Fruit fly (Drosophila melanogaster) whole organism, embryonic: ENCODE measurements around the gene Hecw.

Experiments
- Atf6 ChIP-seq: fragments of 200-800 bp; sonication (Bioruptor generic); IDR thresholded peaks from 2 replicates; pipeline ENCODE4 v1.3.6; 2022; ENCODE audit warnings: missing biosample characterization, missing genetic modification characterization
- CG13123 ChIP-seq: fragments of 200-800 bp; sonication (Bioruptor generic); optimal IDR thresholded peaks from 2 replicates; lab custom pipeline; 2016; ENCODE audit warnings: missing biosample characterization, missing genetic modification characterization
- CG14965 ChIP-seq: fragments of 200-800 bp; sonication (Bioruptor generic); optimal IDR thresholded peaks from 2 replicates; lab custom pipeline; 2016; ENCODE audit warnings: missing biosample characterization, missing genetic modification characterization, borderline replicate concordance
- CG1603 ChIP-seq: fragments of 200-800 bp; sonication (Bioruptor generic); optimal IDR thresholded peaks from 2 replicates; lab custom pipeline; 2019; ENCODE audit warnings: missing biosample characterization, mild to moderate bottlenecking, missing genetic modification characterization, moderate library complexity
- CG17186 ChIP-seq: fragments of 200-800 bp; sonication (Bioruptor generic); optimal IDR thresholded peaks from 3 replicates; lab custom pipeline; 2017; ENCODE audit warnings: missing biosample characterization, missing genetic modification reagents, missing genetic modification characterization
- CG2116 ChIP-seq: fragments of 200-800 bp; sonication (Bioruptor generic); optimal IDR thresholded peaks from 3 replicates; lab custom pipeline; 2018; ENCODE audit warnings: missing biosample characterization, mild to moderate bottlenecking, missing genetic modification characterization
- CG31224 ChIP-seq: fragments of 200-800 bp; sonication (Bioruptor generic); IDR thresholded peaks from 2 replicates; pipeline ENCODE4 v1.3.6; 2022; ENCODE audit warnings: missing biosample characterization, missing genetic modification characterization
- CG34422 ChIP-seq: fragments of 200-800 bp; sonication (Bioruptor generic); IDR thresholded peaks from 3 replicates; pipeline ENCODE4 v1.3.6; 2022; ENCODE audit warnings: missing biosample characterization, missing genetic modification characterization
- CG3847 ChIP-seq: fragments of 200-800 bp; sonication (Bioruptor generic); IDR thresholded peaks from 2 replicates; pipeline ENCODE4 v1.3.6; 2022; ENCODE audit warnings: missing biosample characterization, missing genetic modification characterization
- CG4424 ChIP-seq: fragments of 200-800 bp; sonication (Bioruptor generic); optimal IDR thresholded peaks from 3 replicates; lab custom pipeline; 2016; ENCODE audit warnings: missing biosample characterization, missing genetic modification characterization
- CG5245 ChIP-seq: fragments of 200-800 bp; sonication (Bioruptor generic); optimal IDR thresholded peaks from 3 replicates; lab custom pipeline; 2016; ENCODE audit warnings: missing biosample characterization, missing genetic modification characterization
- CG6765 ChIP-seq: fragments of 200-800 bp; sonication (Bioruptor generic); optimal IDR thresholded peaks from 3 replicates; lab custom pipeline; 2017; ENCODE audit warnings: missing biosample characterization, mild to moderate bottlenecking, missing genetic modification characterization
- CG6791 ChIP-seq: fragments of 200-800 bp; sonication (Bioruptor generic); IDR thresholded peaks from 3 replicates; pipeline ENCODE4 v1.3.6; 2022; ENCODE audit warnings: missing biosample characterization, missing genetic modification characterization; ENCODE audit not compliant: partially characterized antibody
- CG6854 ChIP-seq: fragments of 200-800 bp; sonication (Bioruptor generic); optimal IDR thresholded peaks from 3 replicates; lab custom pipeline; 2017; ENCODE audit warnings: missing biosample characterization, mild to moderate bottlenecking, missing genetic modification characterization
- CG7987 ChIP-seq: fragments of 200-800 bp; sonication (Bioruptor generic); optimal IDR thresholded peaks from 2 replicates; lab custom pipeline; 2018; ENCODE audit warnings: missing biosample characterization, mild to moderate bottlenecking, missing genetic modification characterization, moderate library complexity
- CG8388 ChIP-seq: fragments of 200-800 bp; sonication (Bioruptor generic); optimal IDR thresholded peaks from 2 replicates; lab custom pipeline; 2019; ENCODE audit warnings: missing biosample characterization, mild to moderate bottlenecking, missing genetic modification characterization, moderate library complexity
- CTCF ChIP-seq: fragments of 200-800 bp; sonication (Bioruptor generic); optimal IDR thresholded peaks from 2 replicates; lab custom pipeline; 2017; ENCODE audit warnings: missing biosample characterization, mild to moderate bottlenecking, missing genetic modification characterization, moderate library complexity
- Deaf1 ChIP-seq: fragments of 200-800 bp; optimal IDR thresholded peaks from 3 replicates; lab custom pipeline; 2019; ENCODE audit warnings: missing biosample characterization, mild to moderate bottlenecking, missing genetic modification characterization, moderate library complexity
- Doc3 ChIP-seq: fragments of 200-800 bp; sonication (Bioruptor generic); IDR thresholded peaks from 3 replicates; pipeline ENCODE4 v1.3.6; 2022; ENCODE audit warnings: missing biosample characterization, missing genetic modification characterization; ENCODE audit not compliant: partially characterized antibody
- GATAe ChIP-seq: fragments of 200-800 bp; sonication (Bioruptor generic); conservative IDR thresholded peaks from 2 replicates; pipeline ENCODE4 v1.3.6; 2022; ENCODE audit warnings: missing biosample characterization, missing genetic modification characterization
- Hmx ChIP-seq: fragments of 200-800 bp; sonication (Bioruptor generic); optimal IDR thresholded peaks from 2 replicates; lab custom pipeline; 2016; ENCODE audit warnings: missing biosample characterization, missing genetic modification characterization
- MESR4 ChIP-seq: fragments of 200-800 bp; sonication (Bioruptor generic); optimal IDR thresholded peaks from 2 replicates; lab custom pipeline; 2018; ENCODE audit warnings: missing biosample characterization, mild to moderate bottlenecking, missing genetic modification characterization, moderate library complexity
- Myb ChIP-seq: fragments of 200-800 bp; sonication (Bioruptor generic); optimal IDR thresholded peaks from 2 replicates; lab custom pipeline; 2016; ENCODE audit warnings: missing biosample characterization, missing genetic modification characterization
- Oli ChIP-seq: fragments of 200-800 bp; sonication (Bioruptor generic); optimal IDR thresholded peaks from 2 replicates; lab custom pipeline; 2018; ENCODE audit warnings: missing biosample characterization, mild to moderate bottlenecking, missing genetic modification characterization, moderate library complexity
- Side ChIP-seq: fragments of 200-800 bp; sonication (Bioruptor generic); optimal IDR thresholded peaks from 2 replicates; lab custom pipeline; 2016; ENCODE audit warnings: missing biosample characterization, missing genetic modification characterization
- ap ChIP-seq: fragments of 200-800 bp; sonication (Bioruptor generic); IDR thresholded peaks from 2 replicates; pipeline ENCODE4 v1.3.6; 2022; ENCODE audit warnings: missing biosample characterization, missing genetic modification characterization
- ato ChIP-seq: fragments of 200-800 bp; sonication (Bioruptor generic); IDR thresholded peaks from 2 replicates; pipeline ENCODE4 v1.3.6; 2022; ENCODE audit warnings: missing biosample characterization, missing genetic modification characterization; ENCODE audit not compliant: partially characterized antibody
- az2 ChIP-seq: fragments of 200-800 bp; sonication (Bioruptor generic); optimal IDR thresholded peaks from 3 replicates; lab custom pipeline; 2016; ENCODE audit warnings: missing biosample characterization, missing genetic modification characterization
- bsh ChIP-seq, 2 experiments: fragments of 200-800 bp; sonication (Bioruptor generic); optimal IDR thresholded peaks; 2 replicates each; lab custom pipeline; 2017 to 2018; ENCODE audit warnings: mild to moderate bottlenecking in 2 of 2, missing biosample characterization in 2 of 2, missing genetic modification characterization in 2 of 2, moderate library complexity in 1 of 2
- cg ChIP-seq: fragments of 200-800 bp; sonication (Bioruptor generic); optimal IDR thresholded peaks from 3 replicates; lab custom pipeline; 2019; ENCODE audit warnings: missing biosample characterization, mild to moderate bottlenecking, missing genetic modification characterization, moderate library complexity
- danr ChIP-seq: fragments of 200-800 bp; sonication (Bioruptor generic); IDR thresholded peaks from 2 replicates; pipeline ENCODE4 v1.3.6; 2022; ENCODE audit warnings: missing biosample characterization, missing genetic modification characterization
- fd3F ChIP-seq: fragments of 200-800 bp; sonication (Bioruptor generic); optimal IDR thresholded peaks from 2 replicates; lab custom pipeline; 2018; ENCODE audit warnings: missing biosample characterization, mild to moderate bottlenecking, missing genetic modification characterization, moderate library complexity
- fru ChIP-seq: fragments of >200 bp; optimal IDR thresholded peaks from 2 replicates; lab custom pipeline; 2017
- gce ChIP-seq: fragments of 200-800 bp; sonication (Bioruptor generic); IDR thresholded peaks from 3 replicates; pipeline ENCODE4 v1.3.6; 2022; ENCODE audit warnings: missing biosample characterization, missing genetic modification characterization
- gcm2 ChIP-seq: fragments of 200-800 bp; sonication (Bioruptor generic); optimal IDR thresholded peaks from 2 replicates; lab custom pipeline; 2016; ENCODE audit warnings: missing biosample characterization, missing genetic modification characterization
- gsb ChIP-seq: fragments of 200-800 bp; sonication (Bioruptor generic); IDR thresholded peaks from 2 replicates; pipeline ENCODE4 v1.3.6; 2022; ENCODE audit warnings: missing biosample characterization, missing genetic modification characterization
- ham ChIP-seq: fragments of 200-800 bp; sonication (Bioruptor generic); IDR thresholded peaks from 2 replicates; pipeline ENCODE4 v1.3.6; 2022; ENCODE audit warnings: missing biosample characterization, missing genetic modification characterization
- jing ChIP-seq: fragments of 200-800 bp; sonication (Bioruptor generic); optimal IDR thresholded peaks from 2 replicates; lab custom pipeline; 2018; ENCODE audit warnings: missing biosample characterization, mild to moderate bottlenecking, missing genetic modification characterization
- jumu ChIP-seq: fragments of 200-800 bp; sonication (Bioruptor generic); optimal IDR thresholded peaks from 3 replicates; lab custom pipeline; 2016; ENCODE audit warnings: missing biosample characterization, missing genetic modification characterization
- ken ChIP-seq: fragments of 200-800 bp; sonication (Bioruptor generic); IDR thresholded peaks from 3 replicates; pipeline ENCODE4 v1.3.6; 2022; ENCODE audit warnings: missing biosample characterization, missing genetic modification characterization
- kni ChIP-seq: fragments of 200-800 bp; sonication (Bioruptor generic); optimal IDR thresholded peaks from 3 replicates; lab custom pipeline; 2017; ENCODE audit warnings: mild to moderate bottlenecking, missing biosample characterization, missing genetic modification reagents, missing genetic modification characterization
- lilli ChIP-seq: fragments of 200-800 bp; sonication (Bioruptor generic); optimal IDR thresholded peaks from 3 replicates; lab custom pipeline; 2016; ENCODE audit warnings: missing biosample characterization, missing genetic modification characterization
- maf-S ChIP-seq: fragments of 200-800 bp; sonication (Bioruptor generic); optimal IDR thresholded peaks from 2 replicates; lab custom pipeline; 2016; ENCODE audit warnings: missing biosample characterization, missing genetic modification characterization
- nmo ChIP-seq: fragments of 200-800 bp; sonication (Bioruptor generic); optimal IDR thresholded peaks from 2 replicates; lab custom pipeline; 2018; ENCODE audit warnings: missing biosample characterization, mild to moderate bottlenecking, missing genetic modification characterization, moderate library complexity
- pho ChIP-seq: fragments of 200-800 bp; sonication (Bioruptor generic); optimal IDR thresholded peaks from 2 replicates; lab custom pipeline; 2016; ENCODE audit warnings: missing biosample characterization, missing genetic modification characterization
- scrt ChIP-seq: fragments of 200-800 bp; sonication (Bioruptor generic); optimal IDR thresholded peaks from 2 replicates; lab custom pipeline; 2018; ENCODE audit warnings: missing biosample characterization, mild to moderate bottlenecking, missing genetic modification characterization, moderate library complexity
- sd ChIP-seq: fragments of 200-800 bp; sonication (Bioruptor generic); optimal IDR thresholded peaks from 3 replicates; lab custom pipeline; 2018; ENCODE audit warnings: missing biosample characterization, mild to moderate bottlenecking, missing genetic modification characterization, moderate library complexity
- ssp ChIP-seq: fragments of 200-800 bp; sonication (Bioruptor generic); IDR thresholded peaks from 2 replicates; pipeline ENCODE4 v1.3.6; 2022; ENCODE audit warnings: missing biosample characterization, missing genetic modification characterization
- tap ChIP-seq: fragments of 200-800 bp; optimal IDR thresholded peaks from 3 replicates; lab custom pipeline; 2019; ENCODE audit warnings: missing biosample characterization, mild to moderate bottlenecking, missing genetic modification characterization, moderate library complexity
- usp ChIP-seq: fragments of >200 bp; optimal IDR thresholded peaks from 2 replicates; lab custom pipeline; 2017; ENCODE audit warnings: missing biosample characterization, missing genetic modification characterization
- vfl ChIP-seq: fragments of 200-800 bp; sonication (Bioruptor generic); optimal IDR thresholded peaks from 2 replicates; lab custom pipeline; 2016; ENCODE audit warnings: missing biosample characterization, missing genetic modification characterization

The Hecw gene

DNA sequence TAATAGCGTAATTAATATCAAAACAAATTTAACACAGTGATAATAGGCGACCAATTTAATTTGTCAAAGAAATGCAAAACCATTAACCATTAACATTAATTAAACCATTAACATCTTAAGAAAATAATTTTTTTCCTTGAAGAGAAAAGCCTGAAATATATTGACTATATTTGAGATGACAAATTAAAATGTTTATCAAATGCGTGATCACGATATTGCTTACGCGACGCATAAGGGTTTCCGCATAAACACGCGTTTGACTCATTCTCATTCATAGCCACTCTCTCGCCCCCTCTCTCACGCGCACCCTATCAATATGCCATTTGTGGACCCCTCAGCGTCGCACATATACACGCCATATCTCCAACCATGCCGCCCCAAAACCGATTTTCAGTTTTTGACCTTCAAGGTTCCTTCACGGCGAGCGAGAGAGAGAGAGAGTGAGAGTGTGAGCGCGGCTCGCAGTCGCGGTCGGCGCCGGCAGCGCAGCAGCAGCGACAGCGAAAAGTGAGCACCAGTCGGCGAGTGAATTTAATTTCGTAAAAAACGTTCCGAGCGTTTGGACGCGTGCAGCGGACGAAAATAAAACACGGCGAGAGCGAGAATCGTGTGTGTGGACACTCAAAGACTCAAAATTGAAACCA is 23.3 kb upstream of the Hecw start, which contains the start of gene Hex-A (continued):
- peak; percentile 83 for TF ChIP-seq ap (GFP tag; lab: Robert Waterston, UW)
- TF ChIP-seq CG1603 (tag; lab: Kevin White, UChicago): peak; percentile 82
- TF ChIP-seq CTCF: peak; percentile 62
- TF ChIP-seq CG5245 (GFP tag; lab: Kevin White, UChicago): peak; percentile 78
- peak; percentile 98 for TF ChIP-seq CG6765 (GFP tag; lab: Kevin White, UChicago)
- TF ChIP-seq CG31224 (GFP tag; lab: Robert Waterston, UW): peak; percentile 85
- TF ChIP-seq CG14965: peak; percentile 50
- peak; percentile 88 for TF ChIP-seq jumu (GFP tag; lab: Kevin White, UChicago)
- TF ChIP-seq kni (GFP tag; lab: Kevin White, UChicago): peak; percentile 98
- TF ChIP-seq az2 (GFP tag; lab: Kevin White, UChicago): peak; percentile 91
- peak; percentile 75 for TF ChIP-seq CG2116
- TF ChIP-seq ken (GFP tag; lab: Robert Waterston, UW): peak; percentile 80
- peak; percentile 92 for TF ChIP-seq sd (tag; lab: Kevin White, UChicago)
- TF ChIP-seq Hmx (GFP tag; lab: Kevin White, UChicago): peak; percentile 91
- TF ChIP-seq CG8388 (GFP tag; lab: Kevin White, UChicago): peak; percentile 95
- peak; percentile 88 for TF ChIP-seq gsb (GFP tag; lab: Robert Waterston, UW)
- TF ChIP-seq fru (lab: Kevin White, UChicago): no peak
- TF ChIP-seq CG3847 (GFP tag; lab: Robert Waterston, UW): peak; percentile 94
- peak; percentile 97 for TF ChIP-seq pho (GFP tag; lab: Kevin White, UChicago)
- TF ChIP-seq ham (GFP tag; lab: Robert Waterston, UW): peak; percentile 51; the same call in 1 of the 2 replicates
- TF ChIP-seq CG13123 (GFP tag; lab: Kevin White, UChicago): peak; percentile 81
- no peak for TF ChIP-seq CG6791 (GFP tag; lab: Robert Waterston, UW)
- peak; percentile 92 for TF ChIP-seq CG4424 (GFP tag; lab: Kevin White, UChicago)
- TF ChIP-seq jing (GFP tag; lab: Kevin White, UChicago): peak; percentile 89
- peak; percentile 73 for TF ChIP-seq CG7987 (GFP tag; lab: Kevin White, UChicago)
- TF ChIP-seq usp (GFP tag; lab: Kevin White, UChicago): no peak
- TF ChIP-seq ssp (GFP tag; lab: Robert Waterston, UW): peak; percentile 70
- peak; percentile 96 for TF ChIP-seq Side (GFP tag; lab: Kevin White, UChicago)
- peak; percentile 23 for TF ChIP-seq MESR4 (GFP tag; lab: Kevin White, UChicago)
- peak; percentile 96 for TF ChIP-seq lilli (GFP tag; lab: Kevin White, UChicago)
- TF ChIP-seq maf-S (GFP tag; lab: Kevin White, UChicago): peak; percentile 92
- peak; percentile 95 to 97 for TF ChIP-seq bsh (GFP tag; optimal IDR thresholded peaks at IDR 0.05; lab: Kevin White, UChicago)
- TF ChIP-seq scrt (GFP tag; lab: Kevin White, UChicago): peak; percentile 97
- TF ChIP-seq gcm2 (GFP tag; lab: Kevin White, UChicago): peak; percentile 85
- peak; percentile 96 for TF ChIP-seq tap (tag; lab: Kevin White, UChicago)
- peak; percentile 78 for TF ChIP-seq Myb (GFP tag; lab: Kevin White, UChicago)
- peak; percentile 99 for TF ChIP-seq nmo (GFP tag; lab: Kevin White, UChicago)
- peak; percentile 86 for TF ChIP-seq CG34422 (GFP tag; lab: Robert Waterston, UW)
- peak; percentile 99 for TF ChIP-seq CG6854 (GFP tag; lab: Kevin White, UChicago)
- peak; percentile 95 for TF ChIP-seq Atf6 (GFP tag; lab: Robert Waterston, UW)
- peak; percentile 70 for TF ChIP-seq cg
- peak; percentile 70 for TF ChIP-seq GATAe
- TF ChIP-seq ato (GFP tag; lab: Robert Waterston, UW): no peak
- peak; percentile 89 for TF ChIP-seq vfl
- TF ChIP-seq gce (GFP tag; lab: Robert Waterston, UW): peak; percentile 86
- peak; percentile 84 for TF ChIP-seq danr
- TF ChIP-seq Deaf1 (tag; lab: Kevin White, UChicago): peak; percentile 84
- peak; percentile 96 for TF ChIP-seq fd3F
- TF ChIP-seq Doc3 (GFP tag; lab: Robert Waterston, UW): no peak
- TF ChIP-seq CG17186 (GFP tag; lab: Kevin White, UChicago): peak; percentile 75
- TF ChIP-seq Oli (tag; lab: Kevin White, UChicago): peak; percentile 97
